Worm (Caenorhabditis elegans) whole organism, L4 larva: ENCODE measurements around the gene R08D7.7.

Experiments
- F26F4.8 ChIP-seq: fragments of 200-800 bp; sonication (Bioruptor generic); conservative IDR thresholded peaks from 2 replicates; pipeline ENCODE4 v1.3.6; 2022; ENCODE audit warnings: missing genetic modification characterization, missing compliant biosample characterization
- T26A8.4 ChIP-seq: fragments of 200-800 bp; sonication (Bioruptor generic); IDR thresholded peaks from 2 replicates; pipeline ENCODE4 v1.3.6; 2022; ENCODE audit warnings: missing genetic modification characterization, missing compliant biosample characterization
- dmd-8 ChIP-seq: fragments of 200-800 bp; sonication (Bioruptor generic); IDR thresholded peaks from 2 replicates; pipeline ENCODE4 v1.3.6; 2022; ENCODE audit warnings: missing genetic modification characterization, missing compliant biosample characterization
- dmd-9 ChIP-seq: fragments of 200-800 bp; sonication (Bioruptor generic); IDR thresholded peaks from 2 replicates; pipeline ENCODE4 v1.3.6; 2022; ENCODE audit warnings: missing genetic modification reagents, missing genetic modification characterization, missing compliant biosample characterization
- fos-1 ChIP-seq: fragments of 150-350 bp; optimal IDR thresholded peaks from 2 replicates; lab custom pipeline; 2014; ENCODE audit warnings: missing biosample characterization, missing genetic modification characterization
- nhr-76 ChIP-seq: fragments of 150-350 bp; optimal IDR thresholded peaks from 2 replicates; lab custom pipeline; 2014; ENCODE audit warnings: missing biosample characterization, missing genetic modification characterization
- nhr-77 ChIP-seq: fragments of 150-350 bp; optimal IDR thresholded peaks from 2 replicates; lab custom pipeline; 2014; ENCODE audit warnings: missing biosample characterization, missing genetic modification characterization
- unc-62 ChIP-seq, 3 experiments: fragments of 150-350 bp in 1 of 3; sonication (generic microtip); optimal IDR thresholded peaks in 2 of 3; peaks in 1 of 3; 1 replicate in 1 of 3; 2 replicates in 2 of 3; lab custom pipeline; 2014 to 2017; ENCODE audit warnings: missing biosample characterization in 3 of 3, missing genetic modification characterization in 3 of 3, missing genetic modification reagents in 3 of 3, missing genotype in 1 of 3
- zag-1 ChIP-seq: fragments of 150-350 bp; optimal IDR thresholded peaks from 2 replicates; lab custom pipeline; 2014; ENCODE audit warnings: missing biosample characterization, missing genetic modification characterization

DNA sequence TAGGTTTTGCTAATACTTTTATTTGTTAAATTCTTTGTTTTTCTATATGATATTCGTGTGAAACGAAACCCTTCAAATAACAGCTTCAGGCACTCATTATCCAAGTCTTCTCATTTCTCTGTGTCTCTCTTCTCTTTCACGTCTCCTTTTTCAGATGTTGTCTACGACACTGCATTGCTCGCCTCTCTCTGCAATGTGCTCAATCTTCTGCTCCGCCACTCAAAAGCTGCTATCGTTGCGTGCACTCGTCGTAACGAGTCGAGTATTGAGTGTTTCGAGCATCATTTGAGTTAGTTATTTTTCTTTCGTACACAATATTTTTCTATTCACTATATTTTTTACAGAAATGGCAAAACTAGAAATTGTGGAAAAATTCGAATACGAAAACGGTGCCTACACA, 16.7 kb upstream of the R08D7.7 start:
- TF ChIP-seq nhr-76 (tag; lab: Kevin White, UChicago) (no peak), dmd-9 (GFP tag; lab: Robert Waterston, UW) (no peak), zag-1 (no peak), fos-1 (tag; lab: Kevin White, UChicago) (no peak), F26F4.8 (GFP tag; lab: Robert Waterston, UW) (no peak), nhr-77 (tag; lab: Kevin White, UChicago) (no peak), dmd-8 (no peak), T26A8.4 (GFP tag; lab: Robert Waterston, UW) (no peak), unc-62 (GFP tag; optimal IDR thresholded peaks at IDR 0.05 in 1 of 2; lab: Kevin White, UChicago) (no peak), unc-62 (tag; optimal IDR thresholded peaks at IDR 0.05; lab: Kevin White, UChicago) (no peak)
